Worm (Caenorhabditis elegans) whole organism, mixed stage, embryonic: ENCODE measurements around the gene sod-1.

ENCODE experiments used
- ham-2 ChIP-seq: fragments of 200-800 bp; sonication (Bioruptor generic); optimal IDR thresholded peaks from 2 replicates; lab custom pipeline; 2018; ENCODE audit warnings: mild to moderate bottlenecking, missing genetic modification characterization, missing compliant biosample characterization
- pha-4 ChIP-seq: fragments of 150-350 bp; optimal IDR thresholded peaks from 2 replicates; lab custom pipeline; 2018; ENCODE audit warnings: missing biosample characterization, missing genetic modification reagents, missing genetic modification characterization
- unc-39 ChIP-seq: fragments of 150-350 bp; optimal IDR thresholded peaks from 2 replicates; lab custom pipeline; 2014; ENCODE audit warnings: missing biosample characterization, missing genetic modification characterization

DNA sequence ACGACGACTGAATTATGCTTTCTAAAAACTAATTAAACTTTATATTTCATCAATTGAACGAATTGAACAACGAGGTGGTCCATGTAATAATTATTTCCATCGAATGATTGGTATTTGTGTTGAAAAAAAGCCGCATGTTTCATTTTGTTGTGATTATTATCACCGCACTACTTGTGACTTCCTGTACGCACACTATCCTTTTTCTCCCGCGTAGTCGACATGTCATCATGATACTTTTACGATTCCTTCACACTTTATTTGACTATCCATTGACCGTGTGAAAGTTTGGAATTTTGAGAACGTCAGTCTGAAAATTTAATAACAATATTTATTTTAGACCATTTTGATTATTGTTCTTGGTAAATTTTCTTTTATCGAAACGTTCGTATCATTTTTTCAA, 46.1 kb downstream of the sod-1 start, which contains the start of gene F22D3.4:
- no peak for TF ChIP-seq ham-2
- TF ChIP-seq pha-4 (tag; lab: Kevin White, UChicago), result no peak
- no peak for TF ChIP-seq unc-39 (tag; lab: Kevin White, UChicago)
